Worm (Caenorhabditis elegans) whole organism, L3 larva: ENCODE results near the gene F56H11.2.
A peak's percentile ranks its signal among the peaks of the same experiment; 100 is the strongest.

Experiments used
- R02D3.7 ChIP-seq: fragments of 150-350 bp; optimal IDR thresholded peaks from 2 replicates; lab custom pipeline; 2014; ENCODE audit warnings: missing biosample characterization, missing genetic modification characterization
- ZK546.5 ChIP-seq: sonication (generic microtip); optimal IDR thresholded peaks from 2 replicates; lab custom pipeline; 2017; ENCODE audit warnings: missing biosample characterization, missing genetic modification characterization
- aly-2 ChIP-seq: fragments of 150-350 bp; optimal IDR thresholded peaks from 2 replicates; lab custom pipeline; 2014; ENCODE audit warnings: missing biosample characterization, missing genetic modification characterization
- ama-1 ChIP-seq: fragments of 150-350 bp; optimal IDR thresholded peaks from 2 replicates; lab custom pipeline; 2018
- ceh-16 ChIP-seq: sonication (generic microtip); optimal IDR thresholded peaks from 2 replicates; lab custom pipeline; 2017; ENCODE audit warnings: missing biosample characterization, missing genetic modification characterization
- ceh-28 ChIP-seq: fragments of 150-350 bp; optimal IDR thresholded peaks from 2 replicates; lab custom pipeline; 2014; ENCODE audit warnings: missing biosample characterization, missing genetic modification reagents, missing genetic modification characterization
- ceh-82 ChIP-seq: fragments of 150-350 bp; optimal IDR thresholded peaks from 2 replicates; lab custom pipeline; 2014; ENCODE audit warnings: missing biosample characterization, missing genetic modification characterization
- ceh-9 ChIP-seq: sonication (generic microtip); optimal IDR thresholded peaks from 2 replicates; lab custom pipeline; 2018; ENCODE audit warnings: missing biosample characterization, missing genetic modification characterization
- daf-12 ChIP-seq: fragments of 150-350 bp; optimal IDR thresholded peaks from 2 replicates; lab custom pipeline; 2014; ENCODE audit warnings: missing biosample characterization, missing genetic modification reagents, missing genetic modification characterization
- egl-27 ChIP-seq: sonication (generic microtip); optimal IDR thresholded peaks from 4 replicates; lab custom pipeline; 2017; ENCODE audit warnings: missing biosample characterization, missing genetic modification reagents, missing genetic modification characterization
- egl-5 ChIP-seq: fragments of 150-350 bp; optimal IDR thresholded peaks from 2 replicates; lab custom pipeline; 2017; ENCODE audit warnings: missing biosample characterization, missing genetic modification reagents, missing genetic modification characterization, inconsistent platforms
- elt-1 ChIP-seq: fragments of 150-350 bp; optimal IDR thresholded peaks from 2 replicates; lab custom pipeline; 2014; ENCODE audit warnings: missing biosample characterization, missing genetic modification characterization
- elt-2 ChIP-seq: sonication (generic microtip); optimal IDR thresholded peaks from 2 replicates; lab custom pipeline; 2016; ENCODE audit warnings: missing genetic modification reagents, mild to moderate bottlenecking, missing genetic modification characterization, missing compliant biosample characterization
- elt-3 ChIP-seq, 3 experiments: fragments of 150-350 bp in 1 of 3; sonication (generic microtip) in 2 of 3; optimal IDR thresholded peaks; 2 replicates in 2 of 3; 4 replicates in 1 of 3; lab custom pipeline; 2014 to 2017; ENCODE audit warnings: missing biosample characterization in 3 of 3, missing genetic modification characterization in 3 of 3
- eor-1 ChIP-seq, 2 experiments: fragments of 150-350 bp; optimal IDR thresholded peaks; 2 replicates each; lab custom pipeline; 2014 to 2018; ENCODE audit warnings: missing biosample characterization in 2 of 2, missing genetic modification characterization in 2 of 2
- fkh-10 ChIP-seq: sonication (generic microtip); optimal IDR thresholded peaks from 2 replicates; lab custom pipeline; 2017; ENCODE audit warnings: missing biosample characterization, missing genetic modification reagents, missing genetic modification characterization
- fkh-2 ChIP-seq: fragments of 150-350 bp; optimal IDR thresholded peaks from 2 replicates; lab custom pipeline; 2014; ENCODE audit warnings: missing biosample characterization, missing genetic modification reagents, missing genetic modification characterization
- fos-1 ChIP-seq: fragments of 150-350 bp; optimal IDR thresholded peaks from 2 replicates; lab custom pipeline; 2014; ENCODE audit warnings: missing biosample characterization, missing genetic modification characterization
- hmg-11 ChIP-seq: sonication (generic microtip); optimal IDR thresholded peaks from 2 replicates; lab custom pipeline; 2016; ENCODE audit warnings: missing genetic modification characterization, missing compliant biosample characterization
- jun-1 ChIP-seq: fragments of 150-350 bp; optimal IDR thresholded peaks from 2 replicates; lab custom pipeline; 2014; ENCODE audit warnings: missing biosample characterization, missing genetic modification reagents, missing genetic modification characterization
- lin-15B ChIP-seq: fragments of 150-350 bp; optimal IDR thresholded peaks from 2 replicates; lab custom pipeline; 2014; ENCODE audit warnings: missing biosample characterization, missing genetic modification characterization
- lin-39 ChIP-seq: fragments of 150-350 bp; optimal IDR thresholded peaks from 2 replicates; lab custom pipeline; 2018; ENCODE audit warnings: missing biosample characterization, missing genetic modification reagents, missing genetic modification characterization
- lsy-12 ChIP-seq: sonication (generic microtip); optimal IDR thresholded peaks from 2 replicates; lab custom pipeline; 2016; ENCODE audit warnings: mild to moderate bottlenecking, missing genetic modification characterization, missing compliant biosample characterization
- mdl-1 ChIP-seq: fragments of 150-350 bp; optimal IDR thresholded peaks from 2 replicates; lab custom pipeline; 2014; ENCODE audit warnings: missing biosample characterization, missing genetic modification characterization
- mml-1 ChIP-seq: fragments of 150-350 bp; sonication (generic microtip); optimal IDR thresholded peaks from 3 replicates; lab custom pipeline; 2014; ENCODE audit warnings: missing biosample characterization, missing genetic modification characterization
- nfya-1 ChIP-seq: sonication (generic microtip); optimal IDR thresholded peaks from 2 replicates; lab custom pipeline; 2017; ENCODE audit warnings: missing genetic modification characterization, mild to moderate bottlenecking, missing compliant biosample characterization, antibody characterized with exemption, moderate library complexity; ENCODE audit not compliant: insufficient read depth
- nhr-12 ChIP-seq: fragments of 150-350 bp; optimal IDR thresholded peaks from 2 replicates; lab custom pipeline; 2014; ENCODE audit warnings: missing biosample characterization, missing genetic modification characterization
- nhr-23 ChIP-seq: fragments of 150-350 bp; optimal IDR thresholded peaks from 2 replicates; lab custom pipeline; 2014; ENCODE audit warnings: missing biosample characterization, missing genetic modification reagents, missing genetic modification characterization
- nhr-237 ChIP-seq: fragments of 150-350 bp; optimal IDR thresholded peaks from 2 replicates; lab custom pipeline; 2014; ENCODE audit warnings: missing biosample characterization, missing genetic modification characterization
- nhr-25 ChIP-seq: sonication (generic microtip); optimal IDR thresholded peaks from 2 replicates; lab custom pipeline; 2017; ENCODE audit warnings: missing biosample characterization, missing genetic modification characterization
- nhr-28 ChIP-seq: fragments of 150-350 bp; optimal IDR thresholded peaks from 2 replicates; lab custom pipeline; 2014; ENCODE audit warnings: missing biosample characterization, missing genetic modification characterization
- nhr-43 ChIP-seq: sonication (generic microtip); optimal IDR thresholded peaks from 2 replicates; lab custom pipeline; 2016; ENCODE audit warnings: mild to moderate bottlenecking, missing genetic modification characterization, missing compliant biosample characterization; ENCODE audit not compliant: poor library complexity, severe bottlenecking
- nhr-76 ChIP-seq: fragments of 150-350 bp; sonication (generic microtip); optimal IDR thresholded peaks from 5 replicates; lab custom pipeline; 2014; ENCODE audit warnings: missing biosample characterization, missing genetic modification characterization
- nhr-77 ChIP-seq: fragments of 150-350 bp; optimal IDR thresholded peaks from 2 replicates; lab custom pipeline; 2014; ENCODE audit warnings: missing biosample characterization, missing genetic modification characterization
- pha-4 ChIP-seq: fragments of 150-350 bp; optimal IDR thresholded peaks from 2 replicates; lab custom pipeline; 2014; ENCODE audit warnings: missing biosample characterization, missing genetic modification reagents, missing genetic modification characterization
- pqm-1 ChIP-seq: fragments of 150-350 bp; optimal IDR thresholded peaks from 2 replicates; lab custom pipeline; 2017; ENCODE audit warnings: missing biosample characterization, missing genetic modification characterization, inconsistent platforms
- sea-2 ChIP-seq: fragments of 150-350 bp; sonication (generic microtip); optimal IDR thresholded peaks from 4 replicates; lab custom pipeline; 2014; ENCODE audit warnings: missing biosample characterization, missing genetic modification reagents, missing genetic modification characterization
- skn-1 ChIP-seq: fragments of 150-350 bp; optimal IDR thresholded peaks from 2 replicates; lab custom pipeline; 2014; ENCODE audit warnings: missing biosample characterization, missing genetic modification characterization
- snpc-4 ChIP-seq: fragments of 150-350 bp; optimal IDR thresholded peaks from 2 replicates; lab custom pipeline; 2014; ENCODE audit warnings: missing biosample characterization, missing genetic modification characterization
- tbx-2 ChIP-seq: sonication (generic microtip); optimal IDR thresholded peaks from 2 replicates; lab custom pipeline; 2016; ENCODE audit warnings: mild to moderate bottlenecking, missing genetic modification characterization, missing compliant biosample characterization
- unc-39 ChIP-seq: sonication (generic microtip); optimal IDR thresholded peaks from 4 replicates; lab custom pipeline; 2017; ENCODE audit warnings: missing biosample characterization, missing genetic modification characterization
- unc-62 ChIP-seq: fragments of 150-350 bp; sonication (generic microtip); optimal IDR thresholded peaks from 4 replicates; lab custom pipeline; 2014; ENCODE audit warnings: missing biosample characterization, missing genetic modification reagents, missing genetic modification characterization
- zag-1 ChIP-seq: fragments of 150-350 bp; optimal IDR thresholded peaks from 2 replicates; lab custom pipeline; 2014; ENCODE audit warnings: missing biosample characterization, missing genetic modification characterization
- ztf-4 ChIP-seq: fragments of 150-350 bp; optimal IDR thresholded peaks from 2 replicates; lab custom pipeline; 2014; ENCODE audit warnings: missing biosample characterization, missing genetic modification characterization

Gene F56H11.2

DNA sequence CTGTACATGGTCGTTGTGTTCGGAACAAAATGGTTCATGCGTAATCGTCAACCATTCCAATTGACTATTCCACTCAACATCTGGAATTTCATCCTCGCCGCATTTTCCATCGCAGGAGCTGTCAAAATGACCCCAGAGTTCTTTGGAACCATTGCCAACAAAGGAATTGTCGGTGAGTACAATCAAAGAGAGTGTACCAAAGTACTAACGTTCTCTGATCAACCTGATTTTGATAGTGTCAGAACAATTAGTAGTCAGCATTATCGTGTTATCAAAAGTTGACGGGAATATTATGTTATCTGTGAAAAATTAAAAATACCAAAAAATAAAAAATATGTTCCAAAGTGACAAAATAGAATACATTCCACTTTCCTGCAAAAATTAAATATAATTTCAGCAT lies 6.0 kb downstream of the F56H11.2 start:
- TF ChIP-seq nhr-23 (tag; lab: Kevin White, UChicago) (no peak), pha-4 (tag; lab: Kevin White, UChicago) (peak; percentile 48), ceh-28 (tag; lab: Kevin White, UChicago) (no peak), pqm-1 (peak; percentile 88), elt-2 (tag; lab: Kevin White, UChicago) (peak; percentile 85), skn-1 (tag; lab: Kevin White, UChicago) (peak; percentile 7)

DNA sequence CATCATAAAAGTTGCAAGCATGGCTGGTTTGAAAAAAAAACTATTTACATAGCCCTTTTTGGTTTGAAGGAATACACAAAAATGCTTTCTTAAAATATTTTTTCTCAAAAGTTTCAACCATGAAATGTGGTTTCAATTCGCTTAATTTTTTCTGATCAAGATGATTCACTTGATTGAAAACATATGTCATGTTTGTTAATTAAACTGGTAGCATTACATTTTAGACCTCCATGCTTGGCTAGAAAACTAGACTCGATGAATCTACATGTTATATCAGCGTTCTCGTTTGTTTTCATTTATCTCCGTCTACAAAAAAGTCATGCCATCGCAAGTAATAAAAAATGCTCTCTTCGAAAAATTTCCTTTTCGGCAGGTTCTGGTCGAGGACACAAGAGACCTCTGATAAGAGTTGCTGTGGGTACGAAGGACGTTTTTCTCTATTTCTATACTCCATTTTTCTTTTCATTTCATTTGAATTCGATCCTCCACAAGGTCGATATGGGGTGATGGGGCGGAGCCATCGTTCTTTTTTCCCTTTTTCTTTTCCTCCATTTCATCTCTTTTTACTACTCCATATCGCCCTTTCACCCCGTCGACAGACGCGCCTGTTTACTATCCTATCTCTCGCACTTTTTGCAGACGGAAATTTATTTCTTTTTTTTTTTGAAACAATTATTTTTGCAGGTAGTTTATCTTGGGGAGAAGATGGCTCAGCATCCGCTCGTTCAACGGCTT lies 7.1 kb downstream of the F56H11.2 start, which contains the start of gene elo-1:
elo-1 (plus strand) TSS at position 685 of the 735 bp plus-strand sequence.
- TF ChIP-seq egl-5 (tag; lab: Kevin White, UChicago) (no peak), ceh-16 (no peak), nfya-1 (tag; lab: Kevin White, UChicago) (peak; percentile 29), daf-12 (tag; lab: Kevin White, UChicago) (no peak), elt-1 (tag; lab: Kevin White, UChicago) (no peak), nhr-76 (tag; lab: Kevin White, UChicago) (no peak), fos-1 (peak; percentile 19), ZK546.5 (no peak), mml-1 (tag; lab: Kevin White, UChicago) (no peak), elt-2 (tag; lab: Kevin White, UChicago) (peak; percentile 95), nhr-25 (tag; lab: Kevin White, UChicago) (no peak), unc-62 (GFP tag; lab: Kevin White, UChicago) (no peak), aly-2 (tag; lab: Kevin White, UChicago) (no peak), fkh-2 (tag; lab: Kevin White, UChicago) (no peak), unc-39 (tag; lab: Kevin White, UChicago) (no peak), R02D3.7 (tag; lab: Kevin White, UChicago) (no peak), skn-1 (tag; lab: Kevin White, UChicago) (no peak), ztf-4 (tag; lab: Kevin White, UChicago) (no peak), nhr-43 (tag; lab: Kevin White, UChicago) (no peak), elt-3 (tag; optimal IDR thresholded peaks at IDR 0.05; lab: Kevin White, UChicago) (no peak), nhr-237 (tag; lab: Kevin White, UChicago) (no peak), nhr-12 (no peak), pqm-1 (peak; percentile 82), ceh-9 (tag; lab: Kevin White, UChicago) (no peak), sea-2 (GFP tag; lab: Kevin White, UChicago) (no peak), eor-1 (tag; optimal IDR thresholded peaks at IDR 0.05; lab: Kevin White, UChicago) (no peak), pha-4 (tag; lab: Kevin White, UChicago) (peak; percentile 27), lin-39 (tag; lab: Kevin White, UChicago) (no peak), hmg-11 (tag; lab: Kevin White, UChicago) (no peak), tbx-2 (tag; lab: Kevin White, UChicago) (no peak), nhr-23 (tag; lab: Kevin White, UChicago) (no peak), snpc-4 (tag; lab: Kevin White, UChicago) (no peak), fkh-10 (GFP tag; lab: Kevin White, UChicago) (no peak), zag-1 (no peak), lsy-12 (tag; lab: Kevin White, UChicago) (no peak), nhr-77 (no peak), ceh-82 (tag; lab: Kevin White, UChicago) (no peak), egl-27 (peak; percentile 30), lin-15B (tag; lab: Kevin White, UChicago) (no peak), jun-1 (peak; percentile 53), nhr-28 (tag; lab: Kevin White, UChicago) (no peak), ama-1 (lab: Kevin White, UChicago) (no peak), mdl-1 (no peak)
